Worm (Caenorhabditis elegans): ENCODE measurements around the gene T26H5.8.

T26H5.8 gene

DNA sequence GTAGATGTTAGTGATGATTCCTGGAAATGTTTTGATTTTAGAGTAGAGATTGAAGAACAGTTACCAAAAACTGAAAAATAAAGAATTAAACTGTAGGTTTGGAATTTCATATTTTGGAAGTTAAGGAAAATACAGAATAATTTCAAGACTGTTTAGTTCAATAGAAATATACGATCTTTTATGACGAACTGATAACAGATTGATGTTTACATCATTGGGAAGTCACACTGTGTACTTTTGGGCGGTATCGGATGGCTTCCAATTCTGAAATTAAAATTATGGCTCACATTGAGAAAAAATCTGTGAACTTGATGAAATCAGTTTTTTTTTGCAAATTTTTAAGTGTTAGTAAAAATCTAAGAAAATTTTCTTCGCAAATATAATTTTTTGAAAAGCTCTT lies at the start of gene T26H5.8:
TSS of gene T26H5.8 (minus strand) at position 270 of the 400 bp plus-strand sequence.
- TF ChIP-seq ztf-23 (GFP tag; IDR thresholded peaks at IDR 0.05) (no peak), T22C8.4 (GFP tag; IDR thresholded peaks at IDR 0.05) (no peak), ztf-29 (GFP tag; IDR thresholded peaks at IDR 0.05) (no peak), ref-1 (GFP tag; conservative IDR thresholded peaks at IDR 0.05) (no peak), med-1 (GFP tag; optimal IDR thresholded peaks at IDR 0.05; ENCODE audit: insufficient read depth) (no peak), flt-1 (GFP tag; IDR thresholded peaks at IDR 0.05) (no peak), klf-2 (GFP tag; conservative IDR thresholded peaks at IDR 0.05) (no peak), cog-1 (tag; optimal IDR thresholded peaks at IDR 0.05) (no peak), tab-1 (GFP tag; IDR thresholded peaks at IDR 0.05) (no peak)

DNA sequence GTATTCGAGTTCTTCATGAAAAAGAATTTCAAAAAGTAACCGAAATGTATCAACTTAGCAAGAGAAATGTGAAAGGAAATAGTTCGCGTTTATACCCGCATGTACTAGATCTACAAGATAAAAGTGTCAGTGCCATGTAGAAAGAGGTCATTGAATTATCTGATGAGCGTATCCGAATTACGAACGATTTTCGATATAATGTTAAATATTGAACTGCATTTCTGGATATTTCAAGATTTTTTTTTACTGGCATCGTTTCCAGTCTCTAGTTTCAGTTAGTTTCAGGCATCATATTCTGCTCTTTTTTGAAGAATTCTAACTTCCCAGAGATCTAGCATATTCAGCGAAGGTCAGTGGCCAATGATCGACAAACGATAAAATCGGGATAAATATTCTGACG lies 48.8 kb upstream of the T26H5.8 start, which contains the start of gene nhr-150:
TSS of gene nhr-150 (minus strand) at position 92 of the 400 bp plus-strand sequence.
- no peak for TF ChIP-seq med-1 (GFP tag; optimal IDR thresholded peaks at IDR 0.05; ENCODE audit: insufficient read depth)
- no peak for TF ChIP-seq ztf-29 (GFP tag; IDR thresholded peaks at IDR 0.05)

DNA sequence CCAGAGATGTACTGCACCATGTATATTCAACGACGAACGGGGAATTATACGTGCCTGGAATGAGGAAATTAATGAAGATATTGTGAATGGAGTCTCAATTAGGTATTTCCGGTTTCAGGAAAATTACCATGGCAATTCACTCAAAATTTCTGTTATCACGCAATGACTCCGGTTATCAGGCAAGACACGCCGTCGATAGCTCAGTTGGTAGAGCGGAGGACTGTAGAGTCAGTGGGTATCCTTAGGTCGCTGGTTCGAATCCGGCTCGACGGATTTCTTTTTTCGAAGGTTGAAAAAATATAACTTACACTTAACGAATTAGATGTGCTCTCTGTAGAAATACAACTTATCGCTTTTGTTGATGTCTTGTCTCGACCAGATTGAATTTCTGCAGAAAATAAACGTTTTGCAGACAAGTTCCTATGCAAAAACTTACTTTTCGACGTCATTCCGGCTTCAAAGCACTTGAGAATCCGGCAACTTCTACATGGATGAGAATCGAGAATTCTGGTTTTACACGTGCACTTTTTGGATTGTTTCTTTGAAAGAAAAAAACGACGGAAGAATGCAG lies 48.1 kb upstream of the T26H5.8 start:
- no peak for TF ChIP-seq T22C8.4 (GFP tag; IDR thresholded peaks at IDR 0.05)
- TF ChIP-seq tab-1 (GFP tag; IDR thresholded peaks at IDR 0.05): no peak

ce11 chrV:15479825-15480224 lies 47.3 kb upstream of the T26H5.8 start:
- TF ChIP-seq tab-1 (GFP tag; IDR thresholded peaks at IDR 0.05): no peak
- TF ChIP-seq ref-1 (GFP tag; conservative IDR thresholded peaks at IDR 0.05): no peak
- TF ChIP-seq cog-1 (tag; optimal IDR thresholded peaks at IDR 0.05): no peak
- TF ChIP-seq flt-1 (GFP tag; IDR thresholded peaks at IDR 0.05): 0 out of 2 replicates have a peak, but pooled peaks have one; percentile 28

DNA sequence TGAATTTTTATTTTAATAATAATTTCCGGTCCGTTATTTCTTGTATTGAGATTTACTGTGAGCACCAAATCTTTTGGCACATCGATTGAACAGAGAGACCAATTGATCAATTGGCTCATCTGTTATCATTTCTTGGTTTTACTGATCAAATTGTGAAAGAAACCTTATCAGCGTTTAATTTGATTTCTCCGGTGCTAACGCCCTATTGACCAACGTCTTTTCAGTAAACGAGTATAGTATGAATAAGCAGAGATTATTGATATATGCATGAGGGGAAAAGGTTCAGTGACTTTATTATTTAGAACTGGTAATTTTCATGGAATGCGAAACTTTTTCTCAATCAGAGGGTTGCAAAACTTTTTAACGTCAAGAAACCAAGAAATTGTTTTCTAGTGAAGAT lies 46.6 kb upstream of the T26H5.8 start:
- TF ChIP-seq ref-1 (GFP tag; conservative IDR thresholded peaks at IDR 0.05) (no peak), ztf-29 (GFP tag; IDR thresholded peaks at IDR 0.05) (no peak), flt-1 (GFP tag; IDR thresholded peaks at IDR 0.05) (no peak), cog-1 (tag; optimal IDR thresholded peaks at IDR 0.05) (no peak), ztf-23 (GFP tag; IDR thresholded peaks at IDR 0.05) (no peak), T22C8.4 (GFP tag; IDR thresholded peaks at IDR 0.05) (no peak), klf-2 (GFP tag; conservative IDR thresholded peaks at IDR 0.05) (no peak), tab-1 (GFP tag; IDR thresholded peaks at IDR 0.05) (no peak), med-1 (GFP tag; optimal IDR thresholded peaks at IDR 0.05; ENCODE audit: insufficient read depth) (no peak)

DNA sequence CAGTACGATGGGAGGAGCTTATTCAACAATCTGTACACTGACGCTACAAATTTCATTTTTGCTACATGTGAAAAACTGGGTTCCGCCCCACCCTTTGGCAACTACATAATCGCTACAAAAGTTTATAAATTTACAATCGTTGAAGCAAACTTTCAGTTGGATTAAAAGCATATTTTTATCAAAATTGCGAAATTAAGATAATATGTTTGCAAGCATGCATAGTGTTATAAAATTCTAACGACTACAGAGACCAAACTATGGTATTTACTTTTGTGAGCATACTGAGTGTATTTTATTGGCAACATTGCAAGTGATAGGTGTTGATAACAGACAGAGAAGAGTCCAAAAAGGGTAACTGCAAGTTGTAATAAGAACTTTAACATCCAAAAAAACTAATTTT lies 46.1 kb upstream of the T26H5.8 start, which contains the start of gene C06B8.2:
TSS of gene C06B8.2 (minus strand) at position 153 of the 400 bp plus-strand sequence.
- TF ChIP-seq flt-1 (GFP tag; IDR thresholded peaks at IDR 0.05) (no peak), klf-2 (GFP tag; conservative IDR thresholded peaks at IDR 0.05) (no peak), tab-1 (GFP tag; IDR thresholded peaks at IDR 0.05) (no peak), T22C8.4 (GFP tag; IDR thresholded peaks at IDR 0.05) (no peak), ref-1 (GFP tag; conservative IDR thresholded peaks at IDR 0.05) (no peak), ztf-29 (GFP tag; IDR thresholded peaks at IDR 0.05) (no peak), cog-1 (tag; optimal IDR thresholded peaks at IDR 0.05) (no peak)

DNA sequence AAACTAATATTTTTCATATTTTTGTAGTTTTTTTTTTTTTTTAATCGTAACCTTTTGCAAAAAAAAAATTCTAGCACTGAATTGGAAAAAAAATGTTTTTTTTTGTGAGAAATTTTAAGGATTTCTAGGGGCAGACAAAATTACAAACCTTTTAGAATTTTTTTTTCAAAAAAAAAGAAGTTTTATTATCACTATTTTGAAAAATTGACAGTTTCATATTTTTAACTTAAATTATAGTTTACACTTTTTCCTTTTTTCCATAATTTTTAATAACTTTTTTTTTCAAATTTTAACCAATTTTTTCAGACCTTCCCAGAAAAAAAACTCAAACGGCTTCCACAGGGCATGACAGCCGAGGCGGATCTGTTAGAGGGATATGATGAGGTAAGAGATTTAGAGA lies 38.5 kb upstream of the T26H5.8 start, which contains the start of gene dpf-1:
TSS of gene dpf-1 (plus strand) at position 301 of the 400 bp plus-strand sequence.
- no peak for TF ChIP-seq med-1 (GFP tag; optimal IDR thresholded peaks at IDR 0.05; ENCODE audit: insufficient read depth)
- no peak for TF ChIP-seq T22C8.4 (GFP tag; IDR thresholded peaks at IDR 0.05)
- TF ChIP-seq ref-1 (GFP tag; conservative IDR thresholded peaks at IDR 0.05): no peak
- TF ChIP-seq ztf-23 (GFP tag; IDR thresholded peaks at IDR 0.05): no peak
- no peak for TF ChIP-seq klf-2 (GFP tag; conservative IDR thresholded peaks at IDR 0.05)
- TF ChIP-seq ztf-29 (GFP tag; IDR thresholded peaks at IDR 0.05): no peak
- TF ChIP-seq tab-1 (GFP tag; IDR thresholded peaks at IDR 0.05): no peak
- no peak for TF ChIP-seq cog-1 (tag; optimal IDR thresholded peaks at IDR 0.05)
- no peak for TF ChIP-seq flt-1 (GFP tag; IDR thresholded peaks at IDR 0.05)

- no peak for TF ChIP-seq ztf-23 (GFP tag; IDR thresholded peaks at IDR 0.05)
- TF ChIP-seq ztf-29 (GFP tag; IDR thresholded peaks at IDR 0.05): no peak
- no peak for TF ChIP-seq klf-2 (GFP tag; conservative IDR thresholded peaks at IDR 0.05)
- TF ChIP-seq T22C8.4 (GFP tag; IDR thresholded peaks at IDR 0.05): no peak
- no peak for TF ChIP-seq flt-1 (GFP tag; IDR thresholded peaks at IDR 0.05)
- TF ChIP-seq cog-1 (tag; optimal IDR thresholded peaks at IDR 0.05): no peak
- TF ChIP-seq ref-1 (GFP tag; conservative IDR thresholded peaks at IDR 0.05): no peak
- no peak for TF ChIP-seq med-1 (GFP tag; optimal IDR thresholded peaks at IDR 0.05; ENCODE audit: insufficient read depth)
- TF ChIP-seq tab-1 (GFP tag; IDR thresholded peaks at IDR 0.05): no peak
Observed at ce11 chrV:15466719-15467118, 34.2 kb upstream of the T26H5.8 start.

- TF ChIP-seq ref-1 (GFP tag; conservative IDR thresholded peaks at IDR 0.05) (no peak), ztf-23 (GFP tag; IDR thresholded peaks at IDR 0.05) (no peak), flt-1 (GFP tag; IDR thresholded peaks at IDR 0.05) (no peak), tab-1 (GFP tag; IDR thresholded peaks at IDR 0.05) (no peak), klf-2 (GFP tag; conservative IDR thresholded peaks at IDR 0.05) (no peak), cog-1 (tag; optimal IDR thresholded peaks at IDR 0.05) (no peak)
Observed at ce11 chrV:15466017-15466416, 33.5 kb upstream of the T26H5.8 start.

DNA sequence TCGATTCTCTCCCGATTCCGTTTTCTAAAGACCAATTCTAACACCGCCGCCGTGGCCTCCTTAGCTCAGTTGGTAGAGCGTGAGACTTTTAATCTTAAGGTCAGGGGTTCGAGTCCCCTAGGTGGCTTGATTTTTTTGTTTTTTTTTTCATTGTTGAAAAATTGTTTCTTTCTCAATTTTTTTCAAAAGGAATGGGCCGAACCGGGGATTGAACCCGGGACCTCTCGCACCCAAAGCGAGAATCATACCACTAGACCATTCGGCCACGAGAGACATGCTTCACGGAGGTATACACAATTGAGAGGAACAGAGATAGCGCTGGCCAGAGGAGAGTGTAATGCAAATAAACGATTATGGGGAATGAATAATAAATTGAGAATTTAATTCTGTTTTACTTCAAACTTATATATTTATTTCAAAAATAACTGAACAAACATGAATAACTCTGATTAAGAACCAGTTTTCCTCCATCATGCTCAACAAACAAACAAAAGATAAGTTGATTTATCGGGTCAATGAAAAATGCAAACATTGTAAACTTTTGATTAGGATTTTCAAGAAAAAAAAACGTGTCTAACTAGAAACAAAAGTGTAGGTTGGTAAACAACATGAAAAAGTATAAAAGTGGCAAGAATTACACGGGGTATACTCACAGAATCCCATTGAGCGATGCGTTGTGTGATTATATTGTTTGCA lies 32.7 kb upstream of the T26H5.8 start, which contains the start of gene pqn-71:
TSS of gene pqn-71 (plus strand) at position 646 of the 696 bp plus-strand sequence.
- TF ChIP-seq tab-1 (GFP tag; IDR thresholded peaks at IDR 0.05) (peak; percentile 92; the same call in 1 of the 2 replicates), med-1 (GFP tag; optimal IDR thresholded peaks at IDR 0.05; ENCODE audit: insufficient read depth) (peak; percentile 68), cog-1 (tag; optimal IDR thresholded peaks at IDR 0.05) (peak; percentile 91), T22C8.4 (GFP tag; IDR thresholded peaks at IDR 0.05) (peak; percentile 77), flt-1 (GFP tag; IDR thresholded peaks at IDR 0.05) (peak; percentile 91), ref-1 (GFP tag; conservative IDR thresholded peaks at IDR 0.05) (peak; percentile 77; the same call in 1 of the 2 replicates), ztf-29 (GFP tag; IDR thresholded peaks at IDR 0.05) (peak; percentile 83; the same call in 1 of the 2 replicates), klf-2 (GFP tag; conservative IDR thresholded peaks at IDR 0.05) (peak; percentile 88; the same call in 1 of the 2 replicates), ztf-23 (GFP tag; IDR thresholded peaks at IDR 0.05) (peak; percentile 90)
